Worm (Caenorhabditis elegans): ENCODE results near the gene pygo-1.
"Not testable (repeated sequence)": the region's sequence is repeated elsewhere in the genome, so short reads cannot be mapped to it uniquely, and the experiment has no call there.

The pygo-1 gene

DNA sequence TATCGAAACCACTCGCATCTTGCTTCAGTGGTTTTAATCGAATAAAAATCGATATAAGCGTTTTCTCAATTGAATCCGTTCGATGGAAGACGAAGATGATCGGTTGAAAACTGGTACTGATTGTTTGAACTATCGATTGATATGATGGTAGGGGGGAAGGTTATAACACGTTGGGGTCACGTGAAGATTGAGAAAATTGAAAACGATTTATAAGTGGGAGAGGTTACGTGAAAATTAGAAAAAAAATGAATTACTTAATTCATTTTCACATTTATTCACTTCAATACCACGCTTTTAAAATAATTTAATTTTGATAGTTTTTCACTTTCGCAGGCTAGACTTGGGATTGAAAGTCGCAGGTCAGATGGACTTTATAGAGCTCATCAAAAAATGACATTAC lies 22.1 kb upstream of the pygo-1 start, which contains the start of gene C09B9.7:
C09B9.7 (minus strand) TSS at position 101 of the 400 bp plus-strand sequence.
- TF ChIP-seq madf-10 (tag; optimal IDR thresholded peaks at IDR 0.05) (no peak), hlh-26 (GFP tag; conservative IDR thresholded peaks at IDR 0.05) (no peak), atf-7 (tag; optimal IDR thresholded peaks at IDR 0.05) (no peak), F57C9.4 (tag; optimal IDR thresholded peaks at IDR 0.05) (no peak), lsy-27 (tag; optimal IDR thresholded peaks at IDR 0.05; ENCODE audit: borderline replicate concordance, insufficient read depth) (no peak), nhr-179 (tag; optimal IDR thresholded peaks at IDR 0.05) (no peak), pha-4 (tag; optimal IDR thresholded peaks at IDR 0.05) (no peak), F57A8.1 (GFP tag; optimal IDR thresholded peaks at IDR 0.05) (no peak), K12H6.12 (tag; optimal IDR thresholded peaks at IDR 0.05) (no peak), ama-1 (optimal IDR thresholded peaks at IDR 0.05) (no peak), ama-1 (GFP tag; optimal IDR thresholded peaks at IDR 0.05) (no peak), F37B4.10 (GFP tag; IDR thresholded peaks at IDR 0.05) (no peak), zim-3 (tag; optimal IDR thresholded peaks at IDR 0.05) (no peak), gei-17 (GFP tag; optimal IDR thresholded peaks at IDR 0.05) (no peak), dpl-1 (GFP tag; optimal IDR thresholded peaks at IDR 0.05) (no peak), bed-2 (GFP tag; IDR thresholded peaks at IDR 0.05) (no peak), B0019.2 (GFP tag; conservative IDR thresholded peaks at IDR 0.05) (no peak), F33H1.4 (GFP tag; IDR thresholded peaks at IDR 0.05) (no peak), Y95B8A.8 (GFP tag; IDR thresholded peaks at IDR 0.05) (no peak), aptf-3 (GFP tag; IDR thresholded peaks at IDR 0.05) (no peak)

DNA sequence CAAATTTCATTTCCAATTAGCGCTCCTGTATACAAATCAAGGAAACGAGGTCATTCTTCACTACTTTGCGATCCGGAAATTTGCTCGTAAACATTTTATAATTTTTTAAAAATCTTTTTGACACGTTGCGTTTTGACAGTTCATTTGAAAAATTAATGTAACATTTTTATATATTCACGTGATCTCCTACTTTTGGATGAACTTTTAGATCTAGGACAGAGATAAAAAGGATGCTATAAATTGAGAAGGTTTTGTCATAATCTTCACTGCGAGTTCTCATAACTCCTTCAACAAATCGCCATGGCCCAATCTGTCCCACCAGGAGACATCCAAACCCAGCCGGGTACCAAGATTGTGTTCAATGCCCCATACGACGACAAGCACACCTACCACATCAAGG lies 20.8 kb upstream of the pygo-1 start, which contains the start of gene msp-57:
msp-57 (plus strand) TSS at position 301 of the 400 bp plus-strand sequence.
- not testable (repeated sequence) for TF ChIP-seq nfyb-1 (GFP tag; IDR thresholded peaks at IDR 0.05); F55B11.4 (tag; optimal IDR thresholded peaks at IDR 0.05; ENCODE audit: borderline replicate concordance, insufficient read depth); Y53G8AR.9 (GFP tag; conservative IDR thresholded peaks at IDR 0.05)

- 0 out of 2 replicates have a peak, but pooled peaks have one; percentile 7 for TF ChIP-seq Y67H2A.10 (GFP tag; conservative IDR thresholded peaks at IDR 0.05)
- no peak for TF ChIP-seq efl-1 (GFP tag; optimal IDR thresholded peaks at IDR 0.05)
- TF ChIP-seq tbp1 (GFP tag; optimal IDR thresholded peaks at IDR 0.05): peak; percentile 76
- peak; percentile 95 for TF ChIP-seq attf-6 (GFP tag; IDR thresholded peaks at IDR 0.05)
- peak; percentile 87 for TF ChIP-seq D2030.7 (GFP tag; IDR thresholded peaks at IDR 0.05)
- no peak for TF ChIP-seq ZK185.1 (tag; optimal IDR thresholded peaks at IDR 0.05; ENCODE audit: poor library complexity, severe bottlenecking)
- peak; percentile 93 for TF ChIP-seq snpc-1.1 (tag; optimal IDR thresholded peaks at IDR 0.05; ENCODE audit: insufficient read depth)
- TF ChIP-seq hsf-1 (GFP tag; IDR thresholded peaks at IDR 0.05): peak; percentile 50; the same call in 1 of the 2 replicates
- TF ChIP-seq mxl-1 (tag; optimal IDR thresholded peaks at IDR 0.05): no peak
- no peak for TF ChIP-seq F57A8.1 (GFP tag; optimal IDR thresholded peaks at IDR 0.05)
- TF ChIP-seq Y95B8A.8 (GFP tag; IDR thresholded peaks at IDR 0.05): no peak
- TF ChIP-seq lin-40 (tag; optimal IDR thresholded peaks at IDR 0.05): no peak
- no peak for TF ChIP-seq F57C9.4 (tag; optimal IDR thresholded peaks at IDR 0.05)
- TF ChIP-seq K11D2.4 (GFP tag; IDR thresholded peaks at IDR 0.05): no peak
- TF ChIP-seq lsy-27 (tag; optimal IDR thresholded peaks at IDR 0.05; ENCODE audit: borderline replicate concordance, insufficient read depth): no peak
- TF ChIP-seq him-1 (tag; optimal IDR thresholded peaks at IDR 0.05): peak; percentile 74
- TF ChIP-seq bed-1 (GFP tag; IDR thresholded peaks at IDR 0.05): no peak
- no peak for TF ChIP-seq F10E7.11 (tag; optimal IDR thresholded peaks at IDR 0.05)
- 0 out of 2 replicates have a peak, but pooled peaks have one; percentile 44 for TF ChIP-seq ekl-4 (GFP tag; IDR thresholded peaks at IDR 0.05)
- TF ChIP-seq F37B4.10 (GFP tag; IDR thresholded peaks at IDR 0.05): no peak
- TF ChIP-seq akir-1 (GFP tag; optimal IDR thresholded peaks at IDR 0.05): no peak
- no peak for TF ChIP-seq T26A5.8 (tag; optimal IDR thresholded peaks at IDR 0.05)
- TF ChIP-seq ceh-58 (GFP tag; IDR thresholded peaks at IDR 0.05): no peak
- TF ChIP-seq ets-4 (GFP tag; optimal IDR thresholded peaks at IDR 0.05): no peak
- no peak for TF ChIP-seq dpff-1 (tag; optimal IDR thresholded peaks at IDR 0.05)
- no peak; the same call in none of the 2 replicates for TF ChIP-seq dox-1 (GFP tag; IDR thresholded peaks at IDR 0.05)
- no peak for TF ChIP-seq gei-17 (GFP tag; optimal IDR thresholded peaks at IDR 0.05)
- TF ChIP-seq madf-3 (GFP tag; IDR thresholded peaks at IDR 0.05): no peak
- TF ChIP-seq snpc-1.3 (tag; optimal IDR thresholded peaks at IDR 0.05; ENCODE audit: insufficient read depth): peak; percentile 83
Measured at ce11 chrIV:5063297-5063696, 19.8 kb upstream of the pygo-1 start.

Measured in whole organism, young adult.